Fruit fly (Drosophila melanogaster) whole organism, embryonic: ENCODE measurements around the gene pHCl-1.
A peak's percentile ranks its signal among the peaks of the same experiment; 100 is the strongest.

ENCODE experiments used
- Atf-2 ChIP-seq: fragments of 200-800 bp; sonication (Bioruptor generic); optimal IDR thresholded peaks from 2 replicates; lab custom pipeline; 2016; ENCODE audit warnings: missing biosample characterization, missing genetic modification characterization
- CG1024 ChIP-seq: fragments of 200-800 bp; sonication (Bioruptor generic); IDR thresholded peaks from 2 replicates; pipeline ENCODE4 v1.3.6; 2022; ENCODE audit warnings: missing biosample characterization, missing genetic modification characterization
- CG14441 ChIP-seq: fragments of 200-800 bp; sonication (Bioruptor generic); IDR thresholded peaks from 2 replicates; pipeline ENCODE4 v1.3.6; 2022; ENCODE audit warnings: missing biosample characterization, missing genetic modification characterization
- CG15269 ChIP-seq: fragments of 200-800 bp; sonication (Bioruptor generic); optimal IDR thresholded peaks from 2 replicates; lab custom pipeline; 2018; ENCODE audit warnings: missing biosample characterization, mild to moderate bottlenecking, missing genetic modification characterization, moderate library complexity
- CG15696 ChIP-seq: fragments of 200-800 bp; sonication (Bioruptor generic); optimal IDR thresholded peaks from 2 replicates; lab custom pipeline; 2019; ENCODE audit warnings: missing biosample characterization, mild to moderate bottlenecking, missing genetic modification characterization, moderate library complexity
- CG1602 ChIP-seq: fragments of 200-800 bp; sonication (Bioruptor generic); optimal IDR thresholded peaks from 3 replicates; lab custom pipeline; 2016; ENCODE audit warnings: missing biosample characterization, missing genetic modification characterization
- CG16815 ChIP-seq: fragments of 200-800 bp; sonication (Bioruptor generic); optimal IDR thresholded peaks from 3 replicates; lab custom pipeline; 2017; ENCODE audit warnings: missing biosample characterization, mild to moderate bottlenecking, missing genetic modification characterization
- CG17829 ChIP-seq: fragments of 200-800 bp; optimal IDR thresholded peaks from 2 replicates; lab custom pipeline; 2019; ENCODE audit warnings: missing biosample characterization, mild to moderate bottlenecking, missing genetic modification characterization, moderate library complexity
- CG2875 ChIP-seq: fragments of 200-800 bp; sonication (Bioruptor generic); optimal IDR thresholded peaks from 2 replicates; lab custom pipeline; 2017; ENCODE audit warnings: missing biosample characterization, mild to moderate bottlenecking, missing genetic modification characterization, missing genetic modification reagents
- CG4360 ChIP-seq: fragments of 200-800 bp; sonication (Bioruptor generic); IDR thresholded peaks from 2 replicates; pipeline ENCODE4 v1.3.6; 2022; ENCODE audit warnings: missing biosample characterization, missing genetic modification characterization
- CG4404 ChIP-seq: fragments of 200-800 bp; sonication (Bioruptor generic); IDR thresholded peaks from 2 replicates; pipeline ENCODE4 v1.3.6; 2022; ENCODE audit warnings: missing biosample characterization, missing genetic modification characterization
- CG5180 ChIP-seq: fragments of 200-800 bp; sonication (Bioruptor generic); optimal IDR thresholded peaks from 3 replicates; lab custom pipeline; 2017; ENCODE audit warnings: missing biosample characterization, missing genetic modification characterization, mild to moderate bottlenecking, moderate library complexity, missing genetic modification reagents
- CG6765 ChIP-seq: fragments of 200-800 bp; sonication (Bioruptor generic); optimal IDR thresholded peaks from 3 replicates; lab custom pipeline; 2017; ENCODE audit warnings: missing biosample characterization, mild to moderate bottlenecking, missing genetic modification characterization
- CG7963 ChIP-seq: fragments of 200-800 bp; sonication (Bioruptor generic); IDR thresholded peaks from 3 replicates; pipeline ENCODE4 v1.3.6; 2022; ENCODE audit warnings: missing biosample characterization, missing genetic modification characterization; ENCODE audit not compliant: partially characterized antibody
- CG8089 ChIP-seq: fragments of 200-800 bp; sonication (Bioruptor generic); optimal IDR thresholded peaks from 3 replicates; lab custom pipeline; 2016; ENCODE audit warnings: missing biosample characterization, missing genetic modification characterization
- CG9609 ChIP-seq: fragments of 200-800 bp; sonication (Bioruptor generic); optimal IDR thresholded peaks from 3 replicates; lab custom pipeline; 2016; ENCODE audit warnings: missing biosample characterization, missing genetic modification characterization
- CG9876 ChIP-seq: fragments of 200-800 bp; sonication (Bioruptor generic); optimal IDR thresholded peaks from 2 replicates; lab custom pipeline; 2016; ENCODE audit warnings: missing biosample characterization, missing genetic modification characterization
- CG9932 ChIP-seq: fragments of 200-800 bp; sonication (Bioruptor generic); IDR thresholded peaks from 2 replicates; pipeline ENCODE4 v1.3.6; 2022; ENCODE audit warnings: missing biosample characterization, missing genetic modification characterization
- CTCF ChIP-seq: fragments of 200-800 bp; sonication (Bioruptor generic); optimal IDR thresholded peaks from 2 replicates; lab custom pipeline; 2017; ENCODE audit warnings: missing biosample characterization, mild to moderate bottlenecking, missing genetic modification characterization, moderate library complexity
- Camta ChIP-seq: fragments of 200-800 bp; sonication (Bioruptor generic); optimal IDR thresholded peaks from 2 replicates; lab custom pipeline; 2016; ENCODE audit warnings: missing biosample characterization, missing genetic modification characterization
- Deaf1 ChIP-seq: fragments of 200-800 bp; optimal IDR thresholded peaks from 3 replicates; lab custom pipeline; 2019; ENCODE audit warnings: missing biosample characterization, mild to moderate bottlenecking, missing genetic modification characterization, moderate library complexity
- Dfd ChIP-seq, 2 experiments: fragments of >200 bp; optimal IDR thresholded peaks; 2 replicates each; lab custom pipeline; 2017; ENCODE audit warnings: missing biosample characterization in 2 of 2, missing genetic modification characterization in 2 of 2
- Fer1 ChIP-seq: fragments of 200-800 bp; sonication (Bioruptor generic); optimal IDR thresholded peaks from 2 replicates; lab custom pipeline; 2017; ENCODE audit warnings: missing biosample characterization, mild to moderate bottlenecking, missing genetic modification characterization
- Gug ChIP-seq: fragments of 200-800 bp; sonication (Bioruptor generic); IDR thresholded peaks from 4 replicates; pipeline ENCODE4 v1.3.6; 2022; ENCODE audit warnings: missing biosample characterization, missing genetic modification characterization
- Hmx ChIP-seq: fragments of 200-800 bp; sonication (Bioruptor generic); optimal IDR thresholded peaks from 2 replicates; lab custom pipeline; 2016; ENCODE audit warnings: missing biosample characterization, missing genetic modification characterization
- MTF-1 ChIP-seq: fragments of 200-800 bp; sonication (Bioruptor generic); optimal IDR thresholded peaks from 2 replicates; lab custom pipeline; 2018; ENCODE audit warnings: missing biosample characterization, mild to moderate bottlenecking, missing genetic modification characterization, borderline replicate concordance
- Mad ChIP-seq: fragments of 200-800 bp; sonication (Bioruptor generic); optimal IDR thresholded peaks from 2 replicates; lab custom pipeline; 2016; ENCODE audit warnings: missing biosample characterization, missing genetic modification characterization
- Scr ChIP-seq: fragments of 200-800 bp; sonication (Bioruptor generic); IDR thresholded peaks from 2 replicates; pipeline ENCODE4 v1.3.6; 2022; ENCODE audit warnings: missing biosample characterization, missing genetic modification characterization; ENCODE audit not compliant: partially characterized antibody
- Sox102F ChIP-seq: fragments of 200-800 bp; sonication (Bioruptor generic); optimal IDR thresholded peaks from 2 replicates; lab custom pipeline; 2018; ENCODE audit warnings: missing biosample characterization, mild to moderate bottlenecking, missing genetic modification characterization, moderate library complexity
- Tbp ChIP-seq: fragments of >200 bp; optimal IDR thresholded peaks from 2 replicates; lab custom pipeline; 2018; ENCODE audit warnings: missing biosample characterization, missing genetic modification characterization
- Vsx1 ChIP-seq: fragments of 200-800 bp; sonication (Bioruptor generic); optimal IDR thresholded peaks from 2 replicates; lab custom pipeline; 2017; ENCODE audit warnings: missing biosample characterization, mild to moderate bottlenecking, missing genetic modification characterization, missing genetic modification reagents
- Xrp1 ChIP-seq: fragments of 200-800 bp; sonication (Bioruptor generic); IDR thresholded peaks from 2 replicates; pipeline ENCODE4 v1.3.6; 2022; ENCODE audit warnings: missing biosample characterization, missing genetic modification characterization
- ara ChIP-seq: fragments of 200-800 bp; sonication (Bioruptor generic); IDR thresholded peaks from 2 replicates; pipeline ENCODE4 v1.3.6; 2022; ENCODE audit warnings: missing biosample characterization, missing genetic modification characterization
- chif ChIP-seq, 2 experiments: fragments of 200-800 bp; sonication (Bioruptor generic); optimal IDR thresholded peaks; 3 replicates each; lab custom pipeline; 2016; ENCODE audit warnings: missing biosample characterization in 2 of 2, missing genetic modification characterization in 2 of 2
- chinmo ChIP-seq: fragments of 200-800 bp; sonication (Bioruptor generic); IDR thresholded peaks from 4 replicates; pipeline ENCODE4 v1.3.6; 2022; ENCODE audit warnings: missing biosample characterization, missing genetic modification characterization; ENCODE audit not compliant: partially characterized antibody
- chn ChIP-seq: fragments of 200-800 bp; sonication (Bioruptor generic); optimal IDR thresholded peaks from 2 replicates; lab custom pipeline; 2016; ENCODE audit warnings: missing biosample characterization, missing genetic modification characterization
- fd64A ChIP-seq: fragments of 200-800 bp; sonication (Bioruptor generic); optimal IDR thresholded peaks from 3 replicates; lab custom pipeline; 2018; ENCODE audit warnings: missing biosample characterization, mild to moderate bottlenecking, missing genetic modification characterization
- gce ChIP-seq: fragments of 200-800 bp; sonication (Bioruptor generic); IDR thresholded peaks from 3 replicates; pipeline ENCODE4 v1.3.6; 2022; ENCODE audit warnings: missing biosample characterization, missing genetic modification characterization
- gsb ChIP-seq: fragments of 200-800 bp; sonication (Bioruptor generic); IDR thresholded peaks from 2 replicates; pipeline ENCODE4 v1.3.6; 2022; ENCODE audit warnings: missing biosample characterization, missing genetic modification characterization
- gt ChIP-seq: fragments of 200-800 bp; sonication (Bioruptor generic); IDR thresholded peaks from 2 replicates; pipeline ENCODE4 v1.3.6; 2022; ENCODE audit warnings: missing biosample characterization, missing genetic modification characterization
- inv ChIP-seq: fragments of 200-800 bp; sonication (Bioruptor generic); IDR thresholded peaks from 2 replicates; pipeline ENCODE4 v1.3.6; 2022; ENCODE audit warnings: missing biosample characterization, missing genetic modification characterization; ENCODE audit not compliant: partially characterized antibody
- kay ChIP-seq: fragments of 200-800 bp; sonication (Bioruptor generic); optimal IDR thresholded peaks from 2 replicates; lab custom pipeline; 2016; ENCODE audit warnings: missing biosample characterization, missing genetic modification characterization
- nerfin-1 ChIP-seq: fragments of 200-800 bp; sonication (Bioruptor generic); optimal IDR thresholded peaks from 3 replicates; lab custom pipeline; 2019; ENCODE audit warnings: missing biosample characterization, mild to moderate bottlenecking, missing genetic modification characterization, moderate library complexity
- nom ChIP-seq: fragments of 200-800 bp; sonication (Bioruptor generic); optimal IDR thresholded peaks from 2 replicates; lab custom pipeline; 2017; ENCODE audit warnings: missing biosample characterization, missing genetic modification characterization, mild to moderate bottlenecking, moderate library complexity, missing genetic modification reagents
- oc ChIP-seq: fragments of 200-800 bp; sonication (Bioruptor generic); optimal IDR thresholded peaks from 2 replicates; lab custom pipeline; 2018; ENCODE audit warnings: missing biosample characterization, mild to moderate bottlenecking, missing genetic modification characterization, moderate library complexity
- otp ChIP-seq: fragments of 200-800 bp; sonication (Bioruptor generic); IDR thresholded peaks from 3 replicates; pipeline ENCODE4, ENCODE4 v1.3.6; 2022; ENCODE audit warnings: missing biosample characterization, missing genetic modification characterization
- scrt ChIP-seq: fragments of 200-800 bp; sonication (Bioruptor generic); optimal IDR thresholded peaks from 2 replicates; lab custom pipeline; 2018; ENCODE audit warnings: missing biosample characterization, mild to moderate bottlenecking, missing genetic modification characterization, moderate library complexity
- sens ChIP-seq: fragments of 200-800 bp; sonication (Bioruptor generic); peaks from one replicate; lab custom pipeline; 2016; ENCODE audit warnings: missing biosample characterization, missing genetic modification characterization
- unc-4 ChIP-seq: fragments of 200-800 bp; sonication (Bioruptor generic); IDR thresholded peaks from 2 replicates; pipeline ENCODE4 v1.3.6; 2022; ENCODE audit warnings: missing biosample characterization, missing genetic modification characterization; ENCODE audit not compliant: partially characterized antibody
- unpg ChIP-seq: fragments of 200-800 bp; sonication (Bioruptor generic); optimal IDR thresholded peaks from 3 replicates; lab custom pipeline; 2018; ENCODE audit warnings: missing biosample characterization, mild to moderate bottlenecking, missing genetic modification characterization, moderate library complexity

pHCl-1 gene

DNA sequence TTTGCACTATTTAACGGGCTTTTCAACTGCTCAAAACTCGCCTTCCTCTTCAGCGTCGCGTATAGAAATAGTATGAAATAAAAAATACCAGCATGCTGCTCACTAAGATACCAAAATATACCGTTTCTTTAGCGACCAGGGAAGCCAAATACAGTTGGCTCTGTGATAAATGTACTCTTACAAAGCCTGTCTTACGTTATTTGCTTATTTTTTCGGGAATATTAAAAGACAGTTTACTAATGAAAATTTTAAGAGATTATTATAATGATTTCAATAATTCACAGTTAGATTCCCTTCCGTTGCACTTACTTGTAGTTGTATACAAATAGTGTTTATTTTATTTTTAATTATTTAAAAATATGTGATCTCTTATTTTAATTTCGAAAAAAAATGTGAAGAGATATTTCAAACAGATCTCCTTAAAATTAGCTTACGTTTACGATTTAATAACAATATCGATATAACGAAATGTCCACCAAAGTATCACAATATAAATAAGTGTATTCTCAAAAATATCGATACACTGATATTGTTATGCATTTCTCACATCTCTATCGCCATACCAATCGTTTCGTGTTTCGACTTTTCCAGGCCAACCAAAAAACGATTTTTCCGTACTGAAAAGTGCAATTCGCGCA is 72.4 kb downstream of the pHCl-1 start, which contains the start of the genes DCP2 and dbo (continued):
- TF ChIP-seq scrt, result no peak
- TF ChIP-seq gt (GFP tag; lab: Robert Waterston, UW), result no peak
- peak; percentile 15 for TF ChIP-seq CG5180 (GFP tag; lab: Kevin White, UChicago)
- peak; percentile 70 for TF ChIP-seq Sox102F (GFP tag; lab: Kevin White, UChicago)
- TF ChIP-seq CG1024 (GFP tag; lab: Robert Waterston, UW), result 0 out of 2 replicates have a peak, but pooled peaks have one; percentile 0
- TF ChIP-seq Scr, result peak; percentile 90
- TF ChIP-seq Vsx1 (GFP tag; lab: Kevin White, UChicago), result no peak
- no peak for TF ChIP-seq oc
- TF ChIP-seq chn (GFP tag; lab: Kevin White, UChicago), result peak; percentile 21
- no peak for TF ChIP-seq Camta (GFP tag; lab: Kevin White, UChicago)
- peak; percentile 69 for TF ChIP-seq CG17829 (tag; lab: Kevin White, UChicago)
- peak; percentile 32 for TF ChIP-seq CTCF (GFP tag; lab: Kevin White, UChicago)
- no peak for TF ChIP-seq MTF-1 (GFP tag; lab: Kevin White, UChicago)
- peak; percentile 67 for TF ChIP-seq sens (GFP tag; lab: Kevin White, UChicago)
- no peak for TF ChIP-seq Mad
- TF ChIP-seq CG14441 (GFP tag; lab: Robert Waterston, UW), result peak; percentile 64
- peak; percentile 80 for TF ChIP-seq CG15269
- TF ChIP-seq Xrp1, result peak; percentile 67
- no peak for TF ChIP-seq fd64A
- no peak for TF ChIP-seq CG4360 (GFP tag; lab: Robert Waterston, UW)
- TF ChIP-seq Deaf1 (tag; lab: Kevin White, UChicago), result no peak
- TF ChIP-seq nerfin-1, result peak; percentile 28
- TF ChIP-seq CG9876 (GFP tag; lab: Kevin White, UChicago), result no peak
- peak; percentile 25; the same call in 1 of the 2 replicates for TF ChIP-seq ara
- peak; percentile 3 for TF ChIP-seq CG8089 (GFP tag; lab: Kevin White, UChicago)
- 0 out of 2 replicates have a peak, but pooled peaks have one; percentile 19 for TF ChIP-seq CG4404 (GFP tag; lab: Robert Waterston, UW)
- TF ChIP-seq CG7963 (GFP tag; lab: Robert Waterston, UW), result peak; percentile 77
- peak; percentile 91 for TF ChIP-seq CG9932 (GFP tag; lab: Robert Waterston, UW)
- TF ChIP-seq otp (GFP tag; lab: Robert Waterston, UW), result 0 out of 3 replicates have a peak, but pooled peaks have one; percentile 28
- TF ChIP-seq kay (GFP tag; lab: Kevin White, UChicago), result no peak
- TF ChIP-seq Fer1 (GFP tag; lab: Kevin White, UChicago), result peak; percentile 36
- TF ChIP-seq CG15696 (tag; lab: Kevin White, UChicago), result peak; percentile 58
- peak in 1 of 2 experiments; percentile 54 for TF ChIP-seq chif (GFP tag; optimal IDR thresholded peaks at IDR 0.05; lab: Kevin White, UChicago)
- peak; percentile 1 for TF ChIP-seq Atf-2
- TF ChIP-seq inv (GFP tag; lab: Robert Waterston, UW), result peak; percentile 80
- no peak for TF ChIP-seq Hmx (GFP tag; lab: Kevin White, UChicago)
- TF ChIP-seq CG16815 (GFP tag; lab: Kevin White, UChicago), result peak; percentile 54
- 0 out of 4 replicates have a peak, but pooled peaks have one; percentile 56 for TF ChIP-seq chinmo (GFP tag; lab: Robert Waterston, UW)
- peak; percentile 81 for TF ChIP-seq unc-4 (GFP tag; lab: Robert Waterston, UW)
- no peak for TF ChIP-seq gsb
- peak; percentile 10 for TF ChIP-seq Tbp
- no peak for TF ChIP-seq Dfd (GFP tag; optimal IDR thresholded peaks at IDR 0.05; lab: Kevin White, UChicago)
- peak; percentile 82 for TF ChIP-seq Gug
- TF ChIP-seq CG2875 (GFP tag; lab: Kevin White, UChicago), result no peak
- TF ChIP-seq CG6765 (GFP tag; lab: Kevin White, UChicago), result peak; percentile 46
- TF ChIP-seq nom (GFP tag; lab: Kevin White, UChicago), result no peak
- peak; percentile 55; the same call in 1 of the 3 replicates for TF ChIP-seq gce (GFP tag; lab: Robert Waterston, UW)
- TF ChIP-seq CG9609 (GFP tag; lab: Kevin White, UChicago), result no peak
- TF ChIP-seq CG1602 (GFP tag; lab: Kevin White, UChicago), result peak; percentile 54
- TF ChIP-seq unpg, result peak; percentile 66
